Fruit fly (Drosophila melanogaster): ENCODE data around the gene CG13454.

The CG13454 gene

dm6 chr3L:15485302-15485701 lies 31.6 kb downstream of the CG13454 start, which contains the start of gene Ran-like:
Gene Ran-like, minus strand, starts transcription at chr3L:15485402.
- TF ChIP-seq noc (tag; optimal IDR thresholded peaks at IDR 0.05), result no peak

dm6 chr3L:15474010-15474409 lies 42.8 kb downstream of the CG13454 start, which contains the start of gene cocoon:
Gene cocoon, minus strand, starts transcription at chr3L:15474110.
- no peak for TF ChIP-seq noc (tag; optimal IDR thresholded peaks at IDR 0.05)

Data from whole organism, larva.